Worm (Caenorhabditis elegans) whole organism, early embryonic: Measurements from ENCODE around the gene cpg-4.

Experiments
- B0310.2 ChIP-seq: sonication (generic microtip); optimal IDR thresholded peaks from 2 replicates; lab custom pipeline; 2016; ENCODE audit warnings: mild to moderate bottlenecking, missing genetic modification characterization, missing compliant biosample characterization
- F13C5.2 ChIP-seq: sonication (generic microtip); optimal IDR thresholded peaks from 2 replicates; lab custom pipeline; 2017; ENCODE audit warnings: mild to moderate bottlenecking, missing genetic modification characterization, inconsistent platforms, missing compliant biosample characterization
- aly-1 ChIP-seq: sonication (generic microtip); optimal IDR thresholded peaks from 2 replicates; lab custom pipeline; 2016; ENCODE audit warnings: missing genetic modification characterization, missing compliant biosample characterization
- ama-1 ChIP-seq: fragments of 150-350 bp; optimal IDR thresholded peaks from 2 replicates; lab custom pipeline; 2014
- ceh-13 ChIP-seq: fragments of 200-800 bp; sonication (Bioruptor generic); optimal IDR thresholded peaks from 2 replicates; lab custom pipeline; 2018; ENCODE audit warnings: mild to moderate bottlenecking, missing genetic modification characterization, missing compliant biosample characterization
- ceh-36 ChIP-seq: sonication (generic microtip); optimal IDR thresholded peaks from 2 replicates; lab custom pipeline; 2016; ENCODE audit warnings: missing genetic modification characterization, inconsistent platforms, missing compliant biosample characterization
- ets-7 ChIP-seq: sonication (generic microtip); optimal IDR thresholded peaks from 2 replicates; lab custom pipeline; 2016; ENCODE audit warnings: missing genotype, missing genetic modification characterization, missing compliant biosample characterization
- flt-1 ChIP-seq: fragments of 200-800 bp; sonication (Bioruptor generic); IDR thresholded peaks from 2 replicates; pipeline ENCODE4 v1.3.6; 2022; ENCODE audit warnings: missing genetic modification characterization, missing compliant biosample characterization
- hmbx-1 ChIP-seq: sonication (generic microtip); optimal IDR thresholded peaks from 2 replicates; lab custom pipeline; 2016; ENCODE audit warnings: mild to moderate bottlenecking, missing genetic modification characterization, missing compliant biosample characterization
- hmg-4 ChIP-seq: fragments of 200-800 bp; sonication (Bioruptor generic); optimal IDR thresholded peaks from 2 replicates; lab custom pipeline; 2018; ENCODE audit warnings: mild to moderate bottlenecking, missing genetic modification characterization, missing compliant biosample characterization
- hnd-1 ChIP-seq: sonication (generic microtip); optimal IDR thresholded peaks from 2 replicates; lab custom pipeline; 2016; ENCODE audit warnings: missing genetic modification characterization, missing compliant biosample characterization
- pes-1 ChIP-seq: fragments of 200-800 bp; sonication (Bioruptor generic); IDR thresholded peaks from 2 replicates; pipeline ENCODE4 v1.3.6; 2022; ENCODE audit warnings: missing genetic modification reagents, missing genetic modification characterization, missing compliant biosample characterization
- scrt-1 ChIP-seq: fragments of 200-800 bp; sonication (Bioruptor generic); IDR thresholded peaks from 2 replicates; pipeline ENCODE4 v1.3.6; 2022; ENCODE audit warnings: missing genetic modification characterization, missing compliant biosample characterization
- sea-1 ChIP-seq: fragments of 200-800 bp; sonication (Bioruptor generic); conservative IDR thresholded peaks from 2 replicates; pipeline ENCODE4 v1.3.6; 2022; ENCODE audit warnings: missing genetic modification characterization, missing compliant biosample characterization
- tbx-11 ChIP-seq: fragments of 200-800 bp; sonication (Bioruptor generic); IDR thresholded peaks from 2 replicates; pipeline ENCODE4 v1.3.6; 2022; ENCODE audit warnings: missing genetic modification characterization, missing compliant biosample characterization
- tbx-37 ChIP-seq: fragments of 200-800 bp; sonication (Bioruptor generic); conservative IDR thresholded peaks from 2 replicates; pipeline ENCODE4 v1.3.6; 2022; ENCODE audit warnings: missing genetic modification reagents, missing genetic modification characterization, missing compliant biosample characterization
- tra-4 ChIP-seq: sonication (generic microtip); optimal IDR thresholded peaks from 2 replicates; lab custom pipeline; 2017; ENCODE audit warnings: missing genetic modification characterization, missing compliant biosample characterization

The cpg-4 gene

DNA sequence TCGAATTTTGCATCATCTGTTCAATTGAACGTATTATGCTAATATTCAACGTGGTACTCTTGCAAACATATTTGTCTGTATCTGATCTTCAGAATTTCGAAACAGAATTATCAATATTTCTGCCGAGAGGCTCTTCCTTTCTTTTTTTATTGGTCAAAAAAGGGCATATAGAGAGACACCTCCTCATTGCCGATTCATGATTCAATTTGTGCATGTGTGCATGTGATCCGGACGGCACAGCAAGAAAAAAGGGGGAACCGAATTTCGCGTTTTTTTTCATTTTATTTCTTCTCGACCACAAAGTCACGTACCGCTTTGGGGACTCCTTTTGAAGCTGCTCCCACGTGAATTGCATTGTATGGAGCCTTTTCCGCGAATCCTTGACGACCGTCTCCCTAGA lies 34.7 kb upstream of the cpg-4 start, which contains the start of gene mcp-1:
Gene mcp-1 (plus strand): TSS at position 292 of the 400 bp plus-strand sequence.
- no peak for TF ChIP-seq tra-4 (tag; lab: Kevin White, UChicago)
- no peak for TF ChIP-seq F13C5.2 (tag; lab: Kevin White, UChicago)
- no peak for TF ChIP-seq hmg-4 (GFP tag; lab: Kevin White, UChicago)
- no peak for TF ChIP-seq scrt-1 (GFP tag; lab: Robert Waterston, UW)
- no peak for TF ChIP-seq hnd-1
- no peak for TF ChIP-seq ama-1 (lab: Kevin White, UChicago)
- no peak for TF ChIP-seq hmbx-1 (tag; lab: Kevin White, UChicago)
- TF ChIP-seq aly-1 (tag; lab: Kevin White, UChicago): no peak
- no peak for TF ChIP-seq ceh-36
- no peak for TF ChIP-seq tbx-11 (GFP tag; lab: Robert Waterston, UW)
- no peak for TF ChIP-seq sea-1 (GFP tag; lab: Robert Waterston, UW)
- TF ChIP-seq ets-7 (tag; lab: Kevin White, UChicago): no peak
- TF ChIP-seq pes-1 (GFP tag; lab: Robert Waterston, UW): no peak

DNA sequence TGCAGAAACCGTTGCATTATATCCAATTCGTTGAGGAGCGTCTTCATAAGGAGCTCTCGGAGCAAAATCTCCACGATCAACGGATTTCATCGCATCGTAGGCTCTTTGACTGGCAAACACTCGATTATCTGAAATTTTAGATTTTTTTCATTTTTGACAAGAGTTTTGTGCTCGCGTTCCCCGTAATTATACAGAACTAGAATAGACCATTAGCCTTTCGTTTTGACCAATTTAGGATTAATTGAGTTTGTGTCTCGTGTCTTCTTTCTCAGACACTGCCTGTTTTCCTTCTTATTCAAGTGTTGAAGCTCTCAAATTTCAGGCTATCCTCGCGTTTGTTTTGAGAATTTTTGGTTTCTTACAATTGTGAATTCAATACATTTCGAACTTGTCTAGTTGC lies 33.1 kb upstream of the cpg-4 start:
- TF ChIP-seq tra-4 (tag; lab: Kevin White, UChicago): no peak
- no peak for TF ChIP-seq tbx-37 (GFP tag; lab: Robert Waterston, UW)
- TF ChIP-seq ceh-36: no peak
- no peak for TF ChIP-seq B0310.2 (tag; lab: Kevin White, UChicago)
- TF ChIP-seq aly-1 (tag; lab: Kevin White, UChicago): no peak
- no peak for TF ChIP-seq flt-1 (GFP tag; lab: Robert Waterston, UW)
- no peak for TF ChIP-seq F13C5.2 (tag; lab: Kevin White, UChicago)
- no peak for TF ChIP-seq hmg-4 (GFP tag; lab: Kevin White, UChicago)
- no peak for TF ChIP-seq ceh-13
- TF ChIP-seq sea-1 (GFP tag; lab: Robert Waterston, UW): no peak
- TF ChIP-seq hnd-1: no peak

DNA sequence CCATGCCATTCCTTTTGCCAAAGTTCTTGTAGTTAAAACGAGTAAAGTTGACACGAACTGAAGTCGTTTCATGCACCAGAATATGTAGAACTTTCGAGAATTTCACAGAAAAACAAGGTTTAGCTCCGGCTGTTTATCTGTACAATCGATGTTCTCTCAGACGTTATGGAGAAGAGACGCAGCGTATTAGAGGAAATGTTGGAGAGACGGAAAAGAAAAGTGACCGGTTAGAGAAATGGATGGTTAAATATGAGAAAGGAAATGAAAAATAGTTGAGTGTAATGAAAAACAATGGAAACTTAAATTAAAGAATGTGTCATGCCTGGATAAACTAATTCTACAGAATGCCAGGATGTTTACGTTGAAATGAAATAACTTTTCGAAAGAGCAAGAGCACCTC lies 32.5 kb upstream of the cpg-4 start, which contains the start of gene pcm-1:
Gene pcm-1 (minus strand): TSS at position 187 of the 400 bp plus-strand sequence.
- TF ChIP-seq aly-1 (tag; lab: Kevin White, UChicago): no peak
- TF ChIP-seq pes-1 (GFP tag; lab: Robert Waterston, UW): no peak
- TF ChIP-seq hmbx-1 (tag; lab: Kevin White, UChicago): no peak
- no peak for TF ChIP-seq ceh-36
- no peak for TF ChIP-seq tbx-37 (GFP tag; lab: Robert Waterston, UW)
- no peak for TF ChIP-seq B0310.2 (tag; lab: Kevin White, UChicago)
- TF ChIP-seq tbx-11 (GFP tag; lab: Robert Waterston, UW): no peak
- no peak for TF ChIP-seq ets-7 (tag; lab: Kevin White, UChicago)
- TF ChIP-seq sea-1 (GFP tag; lab: Robert Waterston, UW): no peak
- TF ChIP-seq F13C5.2 (tag; lab: Kevin White, UChicago): no peak
- no peak for TF ChIP-seq scrt-1 (GFP tag; lab: Robert Waterston, UW)
- no peak for TF ChIP-seq tra-4 (tag; lab: Kevin White, UChicago)
- TF ChIP-seq flt-1 (GFP tag; lab: Robert Waterston, UW): no peak
- TF ChIP-seq ceh-13: no peak
- no peak for TF ChIP-seq ama-1 (lab: Kevin White, UChicago)
- no peak for TF ChIP-seq hmg-4 (GFP tag; lab: Kevin White, UChicago)
- TF ChIP-seq hnd-1: no peak

DNA sequence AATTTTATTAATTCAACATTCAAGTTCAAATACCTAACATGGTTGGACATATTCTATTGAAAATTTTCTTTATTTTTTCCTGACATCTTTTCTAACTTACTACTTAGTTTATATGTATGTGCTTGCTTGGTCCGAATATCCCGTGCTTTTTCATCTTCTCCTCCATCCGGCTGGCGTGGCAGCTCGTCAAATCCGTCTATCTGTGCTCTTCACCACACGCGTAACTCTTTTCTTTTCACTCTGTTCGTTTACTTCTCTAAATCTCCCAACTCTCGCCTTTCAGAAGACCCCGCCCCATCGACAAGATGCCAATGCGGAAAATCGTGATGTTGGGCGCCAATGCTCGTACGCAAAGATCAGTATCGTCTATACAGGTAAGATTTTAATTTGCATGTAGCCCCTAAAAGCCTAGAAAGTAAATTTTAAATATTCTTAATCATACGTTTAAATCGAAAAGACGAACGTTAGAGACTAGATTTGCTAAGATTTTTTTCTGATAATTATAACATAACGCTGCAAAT lies 31.5 kb upstream of the cpg-4 start:
- no peak for TF ChIP-seq ceh-36
- no peak for TF ChIP-seq tra-4 (tag; lab: Kevin White, UChicago)
- TF ChIP-seq pes-1 (GFP tag; lab: Robert Waterston, UW): no peak
- TF ChIP-seq ceh-13: no peak
- TF ChIP-seq aly-1 (tag; lab: Kevin White, UChicago): no peak
- no peak for TF ChIP-seq sea-1 (GFP tag; lab: Robert Waterston, UW)
- no peak for TF ChIP-seq ets-7 (tag; lab: Kevin White, UChicago)
- TF ChIP-seq B0310.2 (tag; lab: Kevin White, UChicago): no peak
- no peak for TF ChIP-seq F13C5.2 (tag; lab: Kevin White, UChicago)
- no peak for TF ChIP-seq tbx-11 (GFP tag; lab: Robert Waterston, UW)
- TF ChIP-seq flt-1 (GFP tag; lab: Robert Waterston, UW): no peak
- no peak for TF ChIP-seq hmbx-1 (tag; lab: Kevin White, UChicago)
- no peak for TF ChIP-seq tbx-37 (GFP tag; lab: Robert Waterston, UW)
- TF ChIP-seq hnd-1: no peak
- no peak for TF ChIP-seq scrt-1 (GFP tag; lab: Robert Waterston, UW)
- TF ChIP-seq hmg-4 (GFP tag; lab: Kevin White, UChicago): no peak
- no peak for TF ChIP-seq ama-1 (lab: Kevin White, UChicago)

DNA sequence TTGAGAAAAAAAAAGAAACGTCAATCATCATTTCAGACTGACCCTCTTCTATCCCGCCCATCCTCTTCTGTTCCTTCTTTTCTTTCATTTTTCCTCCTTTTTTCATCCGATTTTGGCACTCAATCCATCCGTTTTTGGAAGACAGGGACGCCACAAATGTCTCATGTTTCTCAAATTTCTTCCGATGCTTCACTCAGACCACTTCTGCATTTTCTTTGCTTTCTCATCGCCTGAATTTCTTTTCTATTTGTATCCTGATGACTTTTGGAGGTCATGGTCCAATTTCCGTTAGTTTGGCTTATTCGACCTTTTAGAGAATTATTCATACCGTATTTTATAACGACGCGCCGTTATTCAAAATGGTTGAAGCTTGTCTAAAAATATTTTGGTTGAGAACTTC lies 23.6 kb upstream of the cpg-4 start:
- TF ChIP-seq flt-1 (GFP tag; lab: Robert Waterston, UW) (no peak), pes-1 (GFP tag; lab: Robert Waterston, UW) (no peak), ceh-13 (no peak), ama-1 (lab: Kevin White, UChicago) (no peak), tbx-37 (GFP tag; lab: Robert Waterston, UW) (no peak), hmbx-1 (tag; lab: Kevin White, UChicago) (no peak), F13C5.2 (tag; lab: Kevin White, UChicago) (no peak), hnd-1 (no peak), tbx-11 (GFP tag; lab: Robert Waterston, UW) (no peak), ets-7 (tag; lab: Kevin White, UChicago) (no peak), tra-4 (tag; lab: Kevin White, UChicago) (no peak), hmg-4 (GFP tag; lab: Kevin White, UChicago) (no peak), aly-1 (tag; lab: Kevin White, UChicago) (no peak), ceh-36 (no peak), B0310.2 (tag; lab: Kevin White, UChicago) (no peak), sea-1 (GFP tag; lab: Robert Waterston, UW) (no peak), scrt-1 (GFP tag; lab: Robert Waterston, UW) (no peak)

DNA sequence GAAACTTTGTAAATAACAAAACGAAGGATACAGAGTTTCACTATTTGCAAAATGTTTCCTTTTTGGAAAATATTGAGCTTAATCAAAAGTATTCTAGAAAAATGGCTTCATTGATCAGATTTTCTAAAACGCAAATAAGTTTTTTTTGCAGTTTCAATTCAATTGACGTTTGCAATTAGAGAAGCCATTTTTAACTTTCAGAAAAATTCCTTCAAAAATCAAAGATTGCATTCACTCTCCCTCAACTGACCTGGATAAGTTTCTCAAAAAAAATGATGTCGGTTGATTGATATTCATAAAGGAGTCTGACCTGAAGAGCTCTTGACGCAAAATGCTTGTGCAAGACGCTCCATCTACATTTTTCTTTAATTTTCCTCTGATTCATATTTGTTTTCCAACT lies 22.5 kb upstream of the cpg-4 start:
- TF ChIP-seq ceh-36 (no peak), pes-1 (GFP tag; lab: Robert Waterston, UW) (no peak), hmbx-1 (tag; lab: Kevin White, UChicago) (no peak), hnd-1 (no peak), aly-1 (tag; lab: Kevin White, UChicago) (no peak)
